Fruit fly (Drosophila melanogaster) whole organism, embryonic: Measurements from ENCODE around the gene Irc.

Experiments used
- CG10267 ChIP-seq: fragments of 200-800 bp; sonication (Bioruptor generic); optimal IDR thresholded peaks from 2 replicates; lab custom pipeline; 2018; ENCODE audit warnings: missing biosample characterization, mild to moderate bottlenecking, missing genetic modification characterization, moderate library complexity
- CG10366 ChIP-seq: fragments of 200-800 bp; sonication (Bioruptor generic); IDR thresholded peaks from 2 replicates; pipeline ENCODE4 v1.3.6; 2022; ENCODE audit warnings: missing biosample characterization, missing genetic modification characterization
- CG10543 ChIP-seq: fragments of 200-800 bp; sonication (Bioruptor generic); optimal IDR thresholded peaks from 3 replicates; lab custom pipeline; 2017; ENCODE audit warnings: missing biosample characterization, mild to moderate bottlenecking, missing genetic modification characterization, moderate library complexity
- CG10654 ChIP-seq: fragments of 200-800 bp; sonication (Bioruptor generic); optimal IDR thresholded peaks from 2 replicates; lab custom pipeline; 2016; ENCODE audit warnings: missing biosample characterization, missing genetic modification characterization
- CG11723 ChIP-seq: fragments of 200-800 bp; sonication (Bioruptor generic); optimal IDR thresholded peaks from 2 replicates; lab custom pipeline; 2017; ENCODE audit warnings: missing biosample characterization, mild to moderate bottlenecking, missing genetic modification characterization
- CG12104 ChIP-seq: fragments of 200-800 bp; sonication (Bioruptor generic); optimal IDR thresholded peaks from 3 replicates; lab custom pipeline; 2016; ENCODE audit warnings: missing biosample characterization, missing genetic modification characterization
- CG12236 ChIP-seq: fragments of 200-800 bp; sonication (Bioruptor generic); optimal IDR thresholded peaks from 2 replicates; lab custom pipeline; 2016; ENCODE audit warnings: missing biosample characterization, missing genetic modification characterization
- CG12299 ChIP-seq: fragments of 200-800 bp; sonication (Bioruptor generic); optimal IDR thresholded peaks from 2 replicates; lab custom pipeline; 2018; ENCODE audit warnings: missing biosample characterization, mild to moderate bottlenecking, missing genetic modification characterization
- CG14860 ChIP-seq: fragments of 200-800 bp; sonication (Bioruptor generic); IDR thresholded peaks from 3 replicates; pipeline ENCODE4 v1.3.6; 2022; ENCODE audit warnings: missing biosample characterization, missing genetic modification characterization; ENCODE audit not compliant: partially characterized antibody
- CG15073 ChIP-seq: fragments of 200-800 bp; sonication (Bioruptor generic); optimal IDR thresholded peaks from 2 replicates; lab custom pipeline; 2016; ENCODE audit warnings: missing biosample characterization, missing genetic modification characterization
- CG4730 ChIP-seq: fragments of 200-800 bp; sonication (Bioruptor generic); IDR thresholded peaks from 2 replicates; pipeline ENCODE4 v1.3.6; 2022; ENCODE audit warnings: missing biosample characterization, missing genetic modification characterization
- CG5953 ChIP-seq: fragments of 200-800 bp; sonication (Bioruptor generic); IDR thresholded peaks from 2 replicates; pipeline ENCODE4 v1.3.6; 2022; ENCODE audit warnings: missing biosample characterization, missing genetic modification characterization
- CG6254 ChIP-seq: fragments of 200-800 bp; sonication (Bioruptor generic); optimal IDR thresholded peaks from 3 replicates; lab custom pipeline; 2017; ENCODE audit warnings: mild to moderate bottlenecking, missing biosample characterization, missing genetic modification reagents, missing genetic modification characterization
- CG9817 ChIP-seq: fragments of 200-800 bp; sonication (Bioruptor generic); optimal IDR thresholded peaks from 2 replicates; lab custom pipeline; 2018; ENCODE audit warnings: missing biosample characterization, mild to moderate bottlenecking, missing genetic modification characterization, moderate library complexity
- CoRest ChIP-seq: fragments of 200-800 bp; sonication (Bioruptor generic); optimal IDR thresholded peaks from 3 replicates; lab custom pipeline; 2018; ENCODE audit warnings: missing biosample characterization, mild to moderate bottlenecking, missing genetic modification characterization, moderate library complexity
- CrebB ChIP-seq: fragments of 200-800 bp; sonication (Bioruptor generic); optimal IDR thresholded peaks from 3 replicates; lab custom pipeline; 2018; ENCODE audit warnings: missing biosample characterization, mild to moderate bottlenecking, missing genetic modification characterization
- Dek ChIP-seq: fragments of 200-800 bp; sonication (Bioruptor generic); optimal IDR thresholded peaks from 3 replicates; lab custom pipeline; 2019; ENCODE audit warnings: missing biosample characterization, mild to moderate bottlenecking, missing genetic modification characterization, moderate library complexity
- Dp ChIP-seq: fragments of 200-800 bp; sonication (Bioruptor generic); optimal IDR thresholded peaks from 2 replicates; lab custom pipeline; 2018; ENCODE audit warnings: missing biosample characterization, mild to moderate bottlenecking, missing genetic modification characterization, moderate library complexity
- Dref ChIP-seq: fragments of 200-800 bp; sonication (Bioruptor generic); IDR thresholded peaks from 2 replicates; pipeline ENCODE4 v1.3.6; 2022; ENCODE audit warnings: missing biosample characterization, missing genetic modification characterization
- H2.0 ChIP-seq: fragments of 200-800 bp; sonication (Bioruptor generic); IDR thresholded peaks from 2 replicates; pipeline ENCODE4 v1.3.6; 2022; ENCODE audit warnings: missing biosample characterization, missing genetic modification characterization
- HmgD ChIP-seq: fragments of 200-800 bp; sonication (Bioruptor generic); optimal IDR thresholded peaks from 3 replicates; lab custom pipeline; 2016; ENCODE audit warnings: missing biosample characterization, missing genetic modification characterization
- Lim3 ChIP-seq: fragments of 200-800 bp; sonication (Bioruptor generic); IDR thresholded peaks from 2 replicates; pipeline ENCODE4 v1.3.6; 2022; ENCODE audit warnings: missing biosample characterization, missing genetic modification characterization
- Oaz ChIP-seq: fragments of 200-800 bp; sonication (Bioruptor generic); IDR thresholded peaks from 2 replicates; pipeline ENCODE4 v1.3.6; 2022; ENCODE audit warnings: missing biosample characterization, missing genetic modification characterization
- Opbp ChIP-seq: fragments of 200-800 bp; sonication (Bioruptor generic); IDR thresholded peaks from 3 replicates; pipeline ENCODE4 v1.3.6; 2022; ENCODE audit warnings: missing biosample characterization, missing genetic modification characterization; ENCODE audit not compliant: partially characterized antibody
- PHDP ChIP-seq: fragments of 200-800 bp; sonication (Bioruptor generic); optimal IDR thresholded peaks from 3 replicates; lab custom pipeline; 2018; ENCODE audit warnings: missing biosample characterization, mild to moderate bottlenecking, missing genetic modification characterization, moderate library complexity
- Pdp1 ChIP-seq, 2 experiments: fragments of 200-800 bp; sonication (Bioruptor generic); optimal IDR thresholded peaks; 3 replicates each; lab custom pipeline; 2016; ENCODE audit warnings: missing biosample characterization in 2 of 2, missing genetic modification characterization in 2 of 2, mild to moderate bottlenecking in 1 of 2, moderate library complexity in 1 of 2
- Rfx ChIP-seq: fragments of 200-800 bp; sonication (Bioruptor generic); IDR thresholded peaks from 2 replicates; pipeline ENCODE4 v1.3.6; 2022; ENCODE audit warnings: missing biosample characterization, missing genetic modification characterization
- Scr ChIP-seq: fragments of 200-800 bp; sonication (Bioruptor generic); IDR thresholded peaks from 2 replicates; pipeline ENCODE4 v1.3.6; 2022; ENCODE audit warnings: missing biosample characterization, missing genetic modification characterization; ENCODE audit not compliant: partially characterized antibody
- Tbp ChIP-seq: fragments of >200 bp; optimal IDR thresholded peaks from 2 replicates; lab custom pipeline; 2018; ENCODE audit warnings: missing biosample characterization, missing genetic modification characterization
- Xbp1 ChIP-seq: fragments of 200-800 bp; sonication (Bioruptor generic); optimal IDR thresholded peaks from 3 replicates; lab custom pipeline; 2016; ENCODE audit warnings: missing biosample characterization, mild to moderate bottlenecking, missing genetic modification characterization
- amos ChIP-seq: fragments of 200-800 bp; sonication (Bioruptor generic); IDR thresholded peaks from 2 replicates; pipeline ENCODE4 v1.3.6; 2022; ENCODE audit warnings: missing biosample characterization, missing genetic modification characterization; ENCODE audit not compliant: partially characterized antibody
- ase ChIP-seq: fragments of 200-800 bp; sonication (Bioruptor generic); IDR thresholded peaks from 3 replicates; pipeline ENCODE4 v1.3.6; 2022; ENCODE audit warnings: missing biosample characterization, missing genetic modification characterization
- bbx ChIP-seq: fragments of 200-800 bp; sonication (Bioruptor generic); IDR thresholded peaks from 2 replicates; pipeline ENCODE4 v1.3.6; 2022; ENCODE audit warnings: missing biosample characterization, missing genetic modification characterization; ENCODE audit not compliant: partially characterized antibody
- br ChIP-seq: fragments of >200 bp; optimal IDR thresholded peaks from 2 replicates; lab custom pipeline; 2017
- dan ChIP-seq: fragments of 200-800 bp; sonication (Bioruptor generic); IDR thresholded peaks from 2 replicates; pipeline ENCODE4 v1.3.6; 2022; ENCODE audit warnings: missing biosample characterization, missing genetic modification characterization
- dm ChIP-seq: fragments of 200-800 bp; sonication (Bioruptor generic); optimal IDR thresholded peaks from 3 replicates; lab custom pipeline; 2016; ENCODE audit warnings: missing biosample characterization, missing genetic modification characterization
- ewg ChIP-seq: fragments of 200-800 bp; sonication (Bioruptor generic); optimal IDR thresholded peaks from 3 replicates; lab custom pipeline; 2017; ENCODE audit warnings: mild to moderate bottlenecking, missing biosample characterization, missing genetic modification reagents, missing genetic modification characterization
- hb ChIP-seq: fragments of 200-800 bp; sonication (Bioruptor generic); IDR thresholded peaks from 3 replicates; pipeline ENCODE4 v1.3.6; 2022; ENCODE audit warnings: missing biosample characterization, missing genetic modification characterization; ENCODE audit not compliant: partially characterized antibody
- kah ChIP-seq: fragments of 200-800 bp; sonication (Bioruptor generic); optimal IDR thresholded peaks from 2 replicates; lab custom pipeline; 2018; ENCODE audit warnings: missing biosample characterization, mild to moderate bottlenecking, missing genetic modification characterization
- lilli ChIP-seq: fragments of 200-800 bp; sonication (Bioruptor generic); optimal IDR thresholded peaks from 3 replicates; lab custom pipeline; 2016; ENCODE audit warnings: missing biosample characterization, missing genetic modification characterization
- mam ChIP-seq: fragments of 200-800 bp; sonication (Bioruptor generic); optimal IDR thresholded peaks from 3 replicates; lab custom pipeline; 2016; ENCODE audit warnings: missing biosample characterization, missing genetic modification characterization
- mld ChIP-seq: fragments of 200-800 bp; sonication (Bioruptor generic); IDR thresholded peaks from 3 replicates; pipeline ENCODE4 v1.3.6; 2022; ENCODE audit warnings: missing biosample characterization, missing genetic modification characterization; ENCODE audit not compliant: partially characterized antibody
- pb ChIP-seq: fragments of 200-800 bp; sonication (Bioruptor generic); optimal IDR thresholded peaks from 3 replicates; lab custom pipeline; 2016; ENCODE audit warnings: missing biosample characterization, missing genetic modification characterization
- sens ChIP-seq: fragments of 200-800 bp; sonication (Bioruptor generic); peaks from one replicate; lab custom pipeline; 2016; ENCODE audit warnings: missing biosample characterization, missing genetic modification characterization
- stwl ChIP-seq: fragments of 200-800 bp; sonication (Bioruptor generic); optimal IDR thresholded peaks from 3 replicates; lab custom pipeline; 2018; ENCODE audit warnings: missing biosample characterization, mild to moderate bottlenecking, missing genetic modification characterization, moderate library complexity
- trh ChIP-seq: fragments of 200-800 bp; sonication (Bioruptor generic); optimal IDR thresholded peaks from 2 replicates; lab custom pipeline; 2016; ENCODE audit warnings: missing biosample characterization, missing genetic modification characterization
- z ChIP-seq: fragments of 200-800 bp; sonication (Bioruptor generic); IDR thresholded peaks from 3 replicates; pipeline ENCODE4 v1.3.6; 2022; ENCODE audit warnings: missing biosample characterization, missing genetic modification characterization
- zf30C ChIP-seq: fragments of 200-800 bp; sonication (Bioruptor generic); optimal IDR thresholded peaks from 3 replicates; lab custom pipeline; 2018; ENCODE audit warnings: missing biosample characterization, mild to moderate bottlenecking, missing genetic modification characterization
- zfh2 ChIP-seq: fragments of 200-800 bp; sonication (Bioruptor generic); optimal IDR thresholded peaks from 2 replicates; lab custom pipeline; 2016; ENCODE audit warnings: missing biosample characterization, missing genetic modification characterization

The Irc gene

DNA sequence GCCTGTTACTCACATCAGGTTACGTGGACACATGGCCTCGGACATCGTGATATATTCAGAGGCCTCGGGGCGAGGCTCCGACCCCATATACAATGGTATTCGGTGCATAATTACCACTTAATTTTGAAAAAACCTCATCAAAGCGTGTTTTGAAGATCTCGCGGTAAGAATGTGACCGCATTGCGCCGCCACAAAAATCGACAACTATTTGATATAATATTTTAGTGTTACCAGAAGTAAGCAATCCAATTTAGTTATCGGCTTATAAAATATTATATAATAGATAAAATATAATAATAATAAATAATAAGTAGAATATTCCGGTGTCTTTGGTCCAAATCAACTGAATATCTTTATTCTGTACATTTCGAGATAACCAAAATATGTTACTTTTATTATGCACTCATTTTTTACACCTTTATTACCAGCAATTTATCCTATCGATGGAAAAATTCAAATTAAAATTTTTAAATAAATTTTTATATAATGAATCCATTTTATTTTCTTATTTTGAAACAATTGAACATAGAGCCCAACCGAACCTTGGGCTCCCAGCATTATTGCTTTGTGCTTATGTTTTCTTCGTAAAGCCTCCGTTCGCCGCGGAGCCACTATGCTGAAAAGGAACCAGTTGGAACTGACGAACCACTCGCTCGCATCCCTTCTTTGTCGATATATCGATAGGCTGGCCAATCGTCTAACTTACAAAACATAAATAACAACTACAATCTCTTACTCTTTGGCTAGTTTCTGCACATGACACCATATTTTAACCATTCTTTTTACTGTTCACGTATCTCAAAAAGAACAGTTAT, 37.5 kb downstream of the Irc start, which contains the start of the genes CG18213 and Trm7-32 (continued):
- no peak for TF ChIP-seq HmgD
- no peak for TF ChIP-seq Dek (tag; lab: Kevin White, UChicago)
- TF ChIP-seq CG10654 (GFP tag; lab: Kevin White, UChicago): no peak
- TF ChIP-seq bbx (GFP tag; lab: Robert Waterston, UW): peak; percentile 89
- TF ChIP-seq hb (GFP tag; lab: Robert Waterston, UW): peak; percentile 72
- TF ChIP-seq mam: peak; percentile 40
- no peak for TF ChIP-seq Tbp
- no peak for TF ChIP-seq zf30C (GFP tag; lab: Kevin White, UChicago)
- TF ChIP-seq CG15073 (GFP tag; lab: Kevin White, UChicago): no peak
- TF ChIP-seq CG9817 (tag; lab: Kevin White, UChicago): peak; percentile 35
- TF ChIP-seq CrebB (tag; lab: Kevin White, UChicago): no peak
- no peak for TF ChIP-seq CG12236 (GFP tag; lab: Kevin White, UChicago)
- peak in 1 of 2 experiments; percentile 53 for TF ChIP-seq Pdp1 (GFP tag; optimal IDR thresholded peaks at IDR 0.05; lab: Kevin White, UChicago)
- TF ChIP-seq ewg (GFP tag; lab: Kevin White, UChicago): no peak
- no peak for TF ChIP-seq CG10267 (tag; lab: Kevin White, UChicago)
- peak; percentile 86 for TF ChIP-seq amos (GFP tag; lab: Robert Waterston, UW)
- no peak for TF ChIP-seq Oaz (GFP tag; lab: Robert Waterston, UW)
- peak; percentile 87 for TF ChIP-seq Dref (GFP tag; lab: Robert Waterston, UW)
- TF ChIP-seq stwl: peak; percentile 17
- TF ChIP-seq CG11723 (GFP tag; lab: Kevin White, UChicago): no peak
- no peak for TF ChIP-seq dan (GFP tag; lab: Robert Waterston, UW)
- no peak for TF ChIP-seq z
- TF ChIP-seq Dp (GFP tag; lab: Kevin White, UChicago): peak; percentile 71
- peak; percentile 6 for TF ChIP-seq CG6254 (GFP tag; lab: Kevin White, UChicago)
- TF ChIP-seq CG12299 (tag; lab: Kevin White, UChicago): no peak
- 0 out of 2 replicates have a peak, but pooled peaks have one; percentile 12 for TF ChIP-seq CG10366 (GFP tag; lab: Robert Waterston, UW)
- no peak for TF ChIP-seq kah
- TF ChIP-seq sens: peak; percentile 73
- peak; percentile 47 for TF ChIP-seq Xbp1 (GFP tag; lab: Kevin White, UChicago)
- TF ChIP-seq Rfx (GFP tag; lab: Robert Waterston, UW): no peak; the same call in 1 of the 2 replicates
- no peak for TF ChIP-seq ase (GFP tag; lab: Robert Waterston, UW)
- TF ChIP-seq Scr (GFP tag; lab: Robert Waterston, UW): peak; percentile 87
- TF ChIP-seq lilli (GFP tag; lab: Kevin White, UChicago): peak; percentile 32
- peak; percentile 80 for TF ChIP-seq mld
- TF ChIP-seq Lim3 (GFP tag; lab: Robert Waterston, UW): no peak
- no peak for TF ChIP-seq dm
- TF ChIP-seq PHDP (tag; lab: Kevin White, UChicago): no peak
- TF ChIP-seq CG12104 (GFP tag; lab: Kevin White, UChicago): peak; percentile 9
- TF ChIP-seq trh (GFP tag; lab: Kevin White, UChicago): no peak
- TF ChIP-seq CG4730 (GFP tag; lab: Robert Waterston, UW): no peak
- peak; percentile 87; the same call in 2 of the 3 replicates for TF ChIP-seq Opbp (GFP tag; lab: Robert Waterston, UW)
- no peak for TF ChIP-seq CG5953 (GFP tag; lab: Robert Waterston, UW)
- peak; percentile 33 for TF ChIP-seq zfh2 (GFP tag; lab: Kevin White, UChicago)
- TF ChIP-seq CG10543 (GFP tag; lab: Kevin White, UChicago): peak; percentile 1
- no peak for TF ChIP-seq pb (GFP tag; lab: Kevin White, UChicago)
- TF ChIP-seq CG14860 (GFP tag; lab: Robert Waterston, UW): peak; percentile 85
- peak; percentile 47 for TF ChIP-seq CoRest
- TF ChIP-seq H2.0 (GFP tag; lab: Robert Waterston, UW): no peak
- TF ChIP-seq br (lab: Kevin White, UChicago): no peak
